Worm (Caenorhabditis elegans): Measurements from ENCODE around the gene slc-46A.
A peak's percentile ranks its signal among the peaks of the same experiment; 100 is the strongest.

slc-46A gene

ce11 chrIV:5368860-5369259 is 49.8 kb downstream of the slc-46A start (continued):
- TF ChIP-seq fos-1 (tag; optimal IDR thresholded peaks at IDR 0.05) (no peak), unc-62 (GFP tag; optimal IDR thresholded peaks at IDR 0.05 in 1 of 2) (no peak), unc-62 (tag; optimal IDR thresholded peaks at IDR 0.05) (no peak), Y48G9A.11 (GFP tag; IDR thresholded peaks at IDR 0.05) (no peak; the same call in 1 of the 2 replicates), unc-39 (tag; optimal IDR thresholded peaks at IDR 0.05) (no peak), set-16 (GFP tag; IDR thresholded peaks at IDR 0.05) (peak; percentile 33; the same call in 1 of the 2 replicates), mdt-29 (GFP tag; IDR thresholded peaks at IDR 0.05) (no peak), nhr-41 (GFP tag; IDR thresholded peaks at IDR 0.05) (no peak)

ce11 chrIV:5369414-5369813 is 50.4 kb downstream of the slc-46A start, which contains the start of gene F41H10.3:
Gene F41H10.3, plus strand, starts transcription at chrIV:5369801.
- TF ChIP-seq ztf-11 (tag; optimal IDR thresholded peaks at IDR 0.05) (no peak), aha-1 (tag) (peak; percentile 57), lin-38 (GFP tag; IDR thresholded peaks at IDR 0.05) (peak; percentile 61)

- TF ChIP-seq madf-9 (GFP tag; conservative IDR thresholded peaks at IDR 0.05) (0 out of 2 replicates have a peak, but pooled peaks have one; percentile 36), mxl-2 (GFP tag; conservative IDR thresholded peaks at IDR 0.05) (no peak), F49E8.2 (tag; optimal IDR thresholded peaks at IDR 0.05; ENCODE audit: borderline replicate concordance) (no peak), tag-97 (GFP tag; IDR thresholded peaks at IDR 0.05) (no peak), mes-2 (tag; optimal IDR thresholded peaks at IDR 0.05; ENCODE audit: poor library complexity, severe bottlenecking) (peak; percentile 46), nhr-42 (GFP tag; IDR thresholded peaks at IDR 0.05) (no peak), saeg-2 (GFP tag; IDR thresholded peaks at IDR 0.05) (no peak), snpc-1.2 (GFP tag; IDR thresholded peaks at IDR 0.05) (peak; percentile 49; the same call in 1 of the 2 replicates), lin-13 (GFP tag; optimal IDR thresholded peaks at IDR 0.05) (no peak), hmg-1.1 (GFP tag; IDR thresholded peaks at IDR 0.05) (no peak), nhr-6 (tag; optimal IDR thresholded peaks at IDR 0.05) (peak; percentile 25), php-3 (GFP tag; IDR thresholded peaks at IDR 0.05) (no peak), skn-1 (tag; optimal IDR thresholded peaks at IDR 0.05) (no peak), snpc-4 (tag; optimal IDR thresholded peaks at IDR 0.05) (no peak), nhr-237 (tag; optimal IDR thresholded peaks at IDR 0.05) (no peak), tra-1 (GFP tag; IDR thresholded peaks at IDR 0.05) (no peak), unc-130 (GFP tag; optimal IDR thresholded peaks at IDR 0.05) (peak; percentile 2), egl-27 (tag; optimal IDR thresholded peaks at IDR 0.05) (no peak), nhr-11 (tag; optimal IDR thresholded peaks at IDR 0.05) (no peak), daf-16 (GFP tag; optimal IDR thresholded peaks at IDR 0.05) (no peak), daf-16 (tag; optimal IDR thresholded peaks at IDR 0.05) (no peak), pha-4 (GFP tag; IDR thresholded peaks at IDR 0.05) (peak; percentile 53; the same call in 1 of the 2 replicates), pha-4 (tag; optimal IDR thresholded peaks at IDR 0.05) (no peak), daf-19 (GFP tag; conservative IDR thresholded peaks at IDR 0.05) (no peak), ceh-28 (tag; optimal IDR thresholded peaks at IDR 0.05) (no peak), zfp-2 (tag; optimal IDR thresholded peaks at IDR 0.05) (no peak), dve-1 (tag; optimal IDR thresholded peaks at IDR 0.05; ENCODE audit: insufficient read depth) (peak; percentile 47), lin-1 (GFP tag; IDR thresholded peaks at IDR 0.05) (no peak), zfp-3 (GFP tag; conservative IDR thresholded peaks at IDR 0.05) (no peak), Y105C5A.15 (GFP tag; IDR thresholded peaks at IDR 0.05) (no peak), egl-43 (GFP tag; IDR thresholded peaks at IDR 0.05) (no peak), lin-38 (GFP tag; IDR thresholded peaks at IDR 0.05) (peak; percentile 58), aha-1 (tag) (peak; percentile 43), spr-1 (tag; optimal IDR thresholded peaks at IDR 0.05) (no peak), zip-11 (GFP tag; IDR thresholded peaks at IDR 0.05) (no peak), lsy-2 (tag; optimal IDR thresholded peaks at IDR 0.05) (peak in 1 of 2 experiments; percentile 58), nhr-102 (tag; optimal IDR thresholded peaks at IDR 0.05) (no peak), dpl-1 (GFP tag; optimal IDR thresholded peaks at IDR 0.05) (peak; percentile 33), dmd-9 (GFP tag; IDR thresholded peaks at IDR 0.05) (no peak), ceh-32 (tag; optimal IDR thresholded peaks at IDR 0.05; ENCODE audit: poor library complexity) (no peak)
These were observed 51.9 kb downstream of the slc-46A start for ce11 chrIV:5370914-5371313.

All from whole organism, L4 larva.